Fruit fly (Drosophila melanogaster) whole organism, embryonic: ENCODE results near the gene CG18095.

ENCODE experiments used
- Abd-B ChIP-seq: fragments of 200-800 bp; sonication (Bioruptor generic); optimal IDR thresholded peaks from 2 replicates; lab custom pipeline; 2018; ENCODE audit warnings: missing biosample characterization, mild to moderate bottlenecking, missing genetic modification characterization, moderate library complexity
- Adf1 ChIP-seq: fragments of 200-800 bp; sonication (Bioruptor generic); IDR thresholded peaks from 2 replicates; pipeline ENCODE4 v1.3.6; 2022; ENCODE audit warnings: missing biosample characterization, missing genetic modification characterization
- Aef1 ChIP-seq: fragments of 200-800 bp; sonication (Bioruptor generic); IDR thresholded peaks from 3 replicates; pipeline ENCODE4 v1.3.6; 2022; ENCODE audit warnings: missing biosample characterization, missing genetic modification characterization
- Bteb2 ChIP-seq: fragments of 200-800 bp; sonication (Bioruptor generic); optimal IDR thresholded peaks from 2 replicates; lab custom pipeline; 2016; ENCODE audit warnings: missing biosample characterization, missing genetic modification characterization
- CG10462 ChIP-seq: fragments of 200-800 bp; sonication (Bioruptor generic); optimal IDR thresholded peaks from 2 replicates; lab custom pipeline; 2016; ENCODE audit warnings: missing biosample characterization, missing genetic modification characterization
- CG10979 ChIP-seq: fragments of 200-800 bp; sonication (Bioruptor generic); optimal IDR thresholded peaks from 2 replicates; lab custom pipeline; 2018; ENCODE audit warnings: missing biosample characterization, mild to moderate bottlenecking, missing genetic modification characterization, moderate library complexity
- CG11398 ChIP-seq: fragments of 200-800 bp; sonication (Bioruptor generic); optimal IDR thresholded peaks from 2 replicates; lab custom pipeline; 2016; ENCODE audit warnings: missing biosample characterization, missing genetic modification characterization
- CG11560 ChIP-seq: fragments of 200-800 bp; sonication (Bioruptor generic); IDR thresholded peaks from 3 replicates; pipeline ENCODE4 v1.3.6; 2022; ENCODE audit warnings: missing biosample characterization, missing genetic modification characterization
- CG12299 ChIP-seq: fragments of 200-800 bp; sonication (Bioruptor generic); optimal IDR thresholded peaks from 2 replicates; lab custom pipeline; 2018; ENCODE audit warnings: missing biosample characterization, mild to moderate bottlenecking, missing genetic modification characterization
- CG13287 ChIP-seq: fragments of 200-800 bp; sonication (Bioruptor generic); IDR thresholded peaks from 2 replicates; pipeline ENCODE4 v1.3.6; 2022; ENCODE audit warnings: missing biosample characterization, missing genetic modification characterization; ENCODE audit not compliant: partially characterized antibody
- CG13624 ChIP-seq: fragments of 200-800 bp; sonication (Bioruptor generic); optimal IDR thresholded peaks from 2 replicates; lab custom pipeline; 2016; ENCODE audit warnings: missing biosample characterization, missing genetic modification characterization
- CG14050 ChIP-seq: fragments of 200-800 bp; sonication (Bioruptor generic); IDR thresholded peaks from 3 replicates; pipeline ENCODE4 v1.3.6; 2022; ENCODE audit warnings: missing biosample characterization, missing genetic modification characterization
- CG14965 ChIP-seq: fragments of 200-800 bp; sonication (Bioruptor generic); optimal IDR thresholded peaks from 2 replicates; lab custom pipeline; 2016; ENCODE audit warnings: missing biosample characterization, missing genetic modification characterization, borderline replicate concordance
- CG15601 ChIP-seq: fragments of 200-800 bp; sonication (Bioruptor generic); optimal IDR thresholded peaks from 3 replicates; lab custom pipeline; 2019; ENCODE audit warnings: missing biosample characterization, mild to moderate bottlenecking, missing genetic modification characterization, moderate library complexity
- CG17359 ChIP-seq: fragments of 200-800 bp; sonication (Bioruptor generic); optimal IDR thresholded peaks from 3 replicates; lab custom pipeline; 2018; ENCODE audit warnings: missing biosample characterization, mild to moderate bottlenecking, missing genetic modification characterization, moderate library complexity
- CG17612 ChIP-seq: fragments of 200-800 bp; sonication (Bioruptor generic); IDR thresholded peaks from 2 replicates; pipeline ENCODE4 v1.3.6; 2022; ENCODE audit warnings: missing biosample characterization, missing genetic modification characterization
- CG2129 ChIP-seq: fragments of 200-800 bp; sonication (Bioruptor generic); IDR thresholded peaks from 2 replicates; pipeline ENCODE4 v1.3.6; 2022; ENCODE audit warnings: missing biosample characterization, missing genetic modification characterization; ENCODE audit not compliant: partially characterized antibody
- CG2889 ChIP-seq: fragments of 200-800 bp; sonication (Bioruptor generic); IDR thresholded peaks from 3 replicates; pipeline ENCODE4 v1.3.6; 2022; ENCODE audit warnings: missing biosample characterization, missing genetic modification characterization
- CG5953 ChIP-seq: fragments of 200-800 bp; sonication (Bioruptor generic); IDR thresholded peaks from 2 replicates; pipeline ENCODE4 v1.3.6; 2022; ENCODE audit warnings: missing biosample characterization, missing genetic modification characterization
- CG6654 ChIP-seq: fragments of 200-800 bp; sonication (Bioruptor generic); optimal IDR thresholded peaks from 2 replicates; lab custom pipeline; 2017; ENCODE audit warnings: missing biosample characterization, mild to moderate bottlenecking, missing genetic modification characterization
- CG7786 ChIP-seq: fragments of 200-800 bp; sonication (Bioruptor generic); optimal IDR thresholded peaks from 2 replicates; lab custom pipeline; 2016; ENCODE audit warnings: missing biosample characterization, missing genetic modification characterization
- CG7987 ChIP-seq: fragments of 200-800 bp; sonication (Bioruptor generic); optimal IDR thresholded peaks from 2 replicates; lab custom pipeline; 2018; ENCODE audit warnings: missing biosample characterization, mild to moderate bottlenecking, missing genetic modification characterization, moderate library complexity
- CG9876 ChIP-seq: fragments of 200-800 bp; sonication (Bioruptor generic); optimal IDR thresholded peaks from 2 replicates; lab custom pipeline; 2016; ENCODE audit warnings: missing biosample characterization, missing genetic modification characterization
- CoRest ChIP-seq: fragments of 200-800 bp; sonication (Bioruptor generic); optimal IDR thresholded peaks from 3 replicates; lab custom pipeline; 2018; ENCODE audit warnings: missing biosample characterization, mild to moderate bottlenecking, missing genetic modification characterization, moderate library complexity
- CrebB ChIP-seq: fragments of 200-800 bp; sonication (Bioruptor generic); optimal IDR thresholded peaks from 3 replicates; lab custom pipeline; 2018; ENCODE audit warnings: missing biosample characterization, mild to moderate bottlenecking, missing genetic modification characterization
- Dll ChIP-seq: fragments of 200-800 bp; sonication (Bioruptor generic); IDR thresholded peaks from 4 replicates; pipeline ENCODE4 v1.3.6; 2022; ENCODE audit warnings: missing biosample characterization, missing genetic modification characterization; ENCODE audit not compliant: partially characterized antibody
- H2.0 ChIP-seq: fragments of 200-800 bp; sonication (Bioruptor generic); IDR thresholded peaks from 2 replicates; pipeline ENCODE4 v1.3.6; 2022; ENCODE audit warnings: missing biosample characterization, missing genetic modification characterization
- MESR4 ChIP-seq: fragments of 200-800 bp; sonication (Bioruptor generic); optimal IDR thresholded peaks from 2 replicates; lab custom pipeline; 2018; ENCODE audit warnings: missing biosample characterization, mild to moderate bottlenecking, missing genetic modification characterization, moderate library complexity
- Max ChIP-seq: fragments of 200-800 bp; sonication (Bioruptor generic); optimal IDR thresholded peaks from 2 replicates; lab custom pipeline; 2016; ENCODE audit warnings: missing biosample characterization, mild to moderate bottlenecking, missing genetic modification characterization
- Mrtf ChIP-seq: fragments of 200-800 bp; sonication (Bioruptor generic); IDR thresholded peaks from 3 replicates; pipeline ENCODE4 v1.3.6; 2022; ENCODE audit warnings: missing biosample characterization, missing genetic modification characterization
- Nf-YA ChIP-seq: fragments of 200-800 bp; sonication (Bioruptor generic); IDR thresholded peaks from 2 replicates; pipeline ENCODE4 v1.3.6; 2022; ENCODE audit warnings: missing biosample characterization, missing genetic modification characterization
- Nf-YC ChIP-seq: fragments of 200-800 bp; optimal IDR thresholded peaks from 3 replicates; lab custom pipeline; 2019; ENCODE audit warnings: missing biosample characterization, mild to moderate bottlenecking, missing genetic modification characterization, moderate library complexity
- Poxn ChIP-seq: fragments of 200-800 bp; sonication (Bioruptor generic); IDR thresholded peaks from 2 replicates; pipeline ENCODE4 v1.3.6; 2022; ENCODE audit warnings: missing biosample characterization, missing genetic modification characterization
- Trl ChIP-seq, 3 experiments: fragments of >200 bp in 2 of 3; fragments of 200-800 bp in 1 of 3; sonication (Bioruptor generic) in 1 of 3; optimal IDR thresholded peaks; 2 replicates in 1 of 3; 3 replicates in 2 of 3; lab custom pipeline; 2016 to 2017; ENCODE audit warnings: missing biosample characterization in 1 of 3, missing genetic modification characterization in 1 of 3
- Xrp1 ChIP-seq: fragments of 200-800 bp; sonication (Bioruptor generic); IDR thresholded peaks from 2 replicates; pipeline ENCODE4 v1.3.6; 2022; ENCODE audit warnings: missing biosample characterization, missing genetic modification characterization
- crol ChIP-seq: fragments of 200-800 bp; sonication (Bioruptor generic); IDR thresholded peaks from 2 replicates; pipeline ENCODE4 v1.3.6; 2022; ENCODE audit warnings: missing biosample characterization, missing genetic modification characterization
- crp ChIP-seq, 2 experiments: fragments of 200-800 bp; sonication (Bioruptor generic); optimal IDR thresholded peaks; 2 replicates in 1 of 2; 3 replicates in 1 of 2; lab custom pipeline; 2017; ENCODE audit warnings: missing biosample characterization in 2 of 2, missing genetic modification characterization in 2 of 2, mild to moderate bottlenecking in 1 of 2, moderate library complexity in 1 of 2
- esg ChIP-seq: fragments of 200-800 bp; sonication (Bioruptor generic); conservative IDR thresholded peaks from 2 replicates; pipeline ENCODE4 v1.3.6; 2022; ENCODE audit warnings: missing biosample characterization, missing genetic modification characterization
- fru ChIP-seq: fragments of >200 bp; optimal IDR thresholded peaks from 2 replicates; lab custom pipeline; 2017
- maf-S ChIP-seq: fragments of 200-800 bp; sonication (Bioruptor generic); optimal IDR thresholded peaks from 2 replicates; lab custom pipeline; 2016; ENCODE audit warnings: missing biosample characterization, missing genetic modification characterization
- nerfin-1 ChIP-seq: fragments of 200-800 bp; sonication (Bioruptor generic); optimal IDR thresholded peaks from 3 replicates; lab custom pipeline; 2019; ENCODE audit warnings: missing biosample characterization, mild to moderate bottlenecking, missing genetic modification characterization, moderate library complexity
- nmo ChIP-seq: fragments of 200-800 bp; sonication (Bioruptor generic); optimal IDR thresholded peaks from 2 replicates; lab custom pipeline; 2018; ENCODE audit warnings: missing biosample characterization, mild to moderate bottlenecking, missing genetic modification characterization, moderate library complexity
- otp ChIP-seq: fragments of 200-800 bp; sonication (Bioruptor generic); IDR thresholded peaks from 3 replicates; pipeline ENCODE4, ENCODE4 v1.3.6; 2022; ENCODE audit warnings: missing biosample characterization, missing genetic modification characterization
- pan ChIP-seq, 4 experiments: fragments of >200 bp in 3 of 4; fragments of 200-800 bp in 1 of 4; sonication (Bioruptor generic) in 1 of 4; optimal IDR thresholded peaks in 3 of 4; IDR thresholded peaks in 1 of 4; 2 replicates each; pipeline versions ENCODE4 v1.3.6 to Lab custom; 2017 to 2022; ENCODE audit warnings: missing biosample characterization in 2 of 4, missing genetic modification characterization in 2 of 4, mixed read lengths in 1 of 4
- pnt ChIP-seq: fragments of 200-800 bp; sonication (Bioruptor generic); optimal IDR thresholded peaks from 3 replicates; lab custom pipeline; 2016; ENCODE audit warnings: missing biosample characterization, missing genetic modification characterization
- prd ChIP-seq, 3 experiments: fragments of >200 bp in 2 of 3; fragments of 200-800 bp in 1 of 3; sonication (Bioruptor generic) in 1 of 3; optimal IDR thresholded peaks in 2 of 3; IDR thresholded peaks in 1 of 3; 2 replicates in 2 of 3; 3 replicates in 1 of 3; pipeline versions ENCODE4 v1.3.6 to Lab custom; 2017 to 2022; ENCODE audit warnings: missing biosample characterization in 1 of 3, missing genetic modification characterization in 1 of 3
- run ChIP-seq: fragments of 200-800 bp; sonication (Bioruptor generic); optimal IDR thresholded peaks from 3 replicates; lab custom pipeline; 2018; ENCODE audit warnings: missing biosample characterization, mild to moderate bottlenecking, missing genetic modification characterization
- tio ChIP-seq: fragments of 200-800 bp; sonication (Bioruptor generic); optimal IDR thresholded peaks from 2 replicates; lab custom pipeline; 2017; ENCODE audit warnings: missing biosample characterization, missing genetic modification characterization, inconsistent platforms
- wdn ChIP-seq: fragments of 200-800 bp; sonication (Bioruptor generic); IDR thresholded peaks from 2 replicates; pipeline ENCODE4 v1.3.6; 2022; ENCODE audit warnings: missing biosample characterization, missing genetic modification characterization

The CG18095 gene

DNA sequence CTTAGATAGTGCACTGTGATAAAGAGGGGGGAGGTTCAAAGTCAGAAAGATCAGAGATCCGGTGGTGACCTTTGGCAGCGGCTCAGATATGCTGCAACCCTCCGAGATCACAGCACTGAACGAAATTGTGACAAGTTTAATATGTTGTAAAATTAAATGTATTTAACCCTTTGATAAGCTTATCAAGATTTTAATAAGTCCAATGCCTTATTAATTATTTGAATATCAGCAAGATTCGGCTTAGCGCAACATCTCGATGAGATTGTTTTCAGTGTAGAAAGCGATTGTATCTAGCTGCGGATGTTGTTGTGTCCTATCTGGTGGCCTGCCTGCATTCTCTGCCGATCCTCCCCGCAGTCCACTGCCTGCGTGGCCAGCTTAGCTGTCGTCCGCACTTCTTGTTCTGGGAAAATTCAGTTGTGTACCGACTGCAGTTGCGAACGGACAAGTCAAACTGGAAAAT, 15.9 kb upstream of the CG18095 start, which contains the start of gene NimC4 (continued):
- TF ChIP-seq Abd-B (peak; percentile 63), Nf-YC (no peak), nerfin-1 (tag; lab: Kevin White, UChicago) (peak; percentile 69), nmo (GFP tag; lab: Kevin White, UChicago) (peak; percentile 85), CG10979 (tag; lab: Kevin White, UChicago) (peak; percentile 94), crol (GFP tag; lab: Robert Waterston, UW) (peak; percentile 47; the same call in 1 of the 2 replicates), pnt (GFP tag; lab: Kevin White, UChicago) (peak; percentile 84), tio (GFP tag; lab: Kevin White, UChicago) (peak; percentile 80), Bteb2 (no peak), Aef1 (no peak), CG11560 (tag; lab: Robert Waterston, UW) (peak; percentile 10; the same call in 1 of the 3 replicates), CG17359 (tag; lab: Kevin White, UChicago) (peak; percentile 32), Adf1 (GFP tag; lab: Robert Waterston, UW) (no peak), CG7987 (GFP tag; lab: Kevin White, UChicago) (no peak), CG13287 (GFP tag; lab: Robert Waterston, UW) (no peak), fru (no peak), CG2129 (GFP tag; lab: Robert Waterston, UW) (no peak), Max (GFP tag; lab: Kevin White, UChicago) (peak; percentile 67), CrebB (no peak), esg (GFP tag; lab: Robert Waterston, UW) (0 out of 2 replicates have a peak, but pooled peaks have one; percentile 11), CG14965 (peak; percentile 48), Poxn (no peak), CG2889 (0 out of 3 replicates have a peak, but pooled peaks have one; percentile 27), CG12299 (no peak), CG5953 (GFP tag; lab: Robert Waterston, UW) (no peak), Xrp1 (GFP tag; lab: Robert Waterston, UW) (peak; percentile 96), run (no peak), pan (optimal IDR thresholded peaks at IDR 0.05; lab: Kevin White, UChicago) (no peak), pan (GFP tag; optimal IDR thresholded peaks at IDR 0.05 in 1 of 2, IDR thresholded peaks at IDR 0.05 in 1 of 2) (peak in 1 of 2 experiments; percentile 58), otp (GFP tag; lab: Robert Waterston, UW) (peak; percentile 89), Trl (optimal IDR thresholded peaks at IDR 0.05; lab: Kevin White, UChicago) (no peak), Trl (GFP tag; optimal IDR thresholded peaks at IDR 0.05; lab: Kevin White, UChicago) (peak; percentile 81), wdn (GFP tag; lab: Robert Waterston, UW) (no peak), CG7786 (GFP tag; lab: Kevin White, UChicago) (peak; percentile 73), Nf-YA (GFP tag; lab: Robert Waterston, UW) (no peak), prd (optimal IDR thresholded peaks at IDR 0.05; lab: Kevin White, UChicago) (no peak), prd (GFP tag; IDR thresholded peaks at IDR 0.05; lab: Robert Waterston, UW) (peak; percentile 99), CG11398 (GFP tag; lab: Kevin White, UChicago) (peak; percentile 63), MESR4 (GFP tag; lab: Kevin White, UChicago) (peak; percentile 11), CG10462 (GFP tag; lab: Kevin White, UChicago) (peak; percentile 82), CG14050 (GFP tag; lab: Robert Waterston, UW) (no peak), maf-S (GFP tag; lab: Kevin White, UChicago) (peak; percentile 70), CG9876 (peak; percentile 33), CG15601 (tag; lab: Kevin White, UChicago) (peak; percentile 46), CG6654 (no peak), CG13624 (GFP tag; lab: Kevin White, UChicago) (peak; percentile 32), crp (GFP tag; optimal IDR thresholded peaks at IDR 0.05; lab: Kevin White, UChicago) (no peak), CG17612 (GFP tag; lab: Robert Waterston, UW) (no peak), CoRest (peak; percentile 66), H2.0 (GFP tag; lab: Robert Waterston, UW) (peak; percentile 70), Dll (GFP tag; lab: Robert Waterston, UW) (no peak), Mrtf (peak; percentile 34; the same call in 1 of the 3 replicates)
